Worm (Caenorhabditis elegans) whole organism, midembryonic: ENCODE results near the gene Y82E9BL.5.

Source experiments
- T22C8.4 ChIP-seq: fragments of 200-800 bp; sonication (Bioruptor generic); IDR thresholded peaks from 2 replicates; pipeline ENCODE4 v1.3.6; 2022; ENCODE audit warnings: missing genetic modification characterization, missing compliant biosample characterization
- cog-1 ChIP-seq: sonication (generic microtip); optimal IDR thresholded peaks from 2 replicates; lab custom pipeline; 2016; ENCODE audit warnings: missing genetic modification characterization, missing compliant biosample characterization
- flt-1 ChIP-seq: fragments of 200-800 bp; sonication (Bioruptor generic); IDR thresholded peaks from 2 replicates; pipeline ENCODE4 v1.3.6; 2022; ENCODE audit warnings: missing genetic modification characterization, missing compliant biosample characterization
- klf-2 ChIP-seq: fragments of 200-800 bp; sonication (Bioruptor generic); conservative IDR thresholded peaks from 2 replicates; pipeline ENCODE4 v1.3.6; 2022; ENCODE audit warnings: missing genetic modification reagents, missing genetic modification characterization, missing compliant biosample characterization
- med-1 ChIP-seq: sonication (generic microtip); optimal IDR thresholded peaks from 2 replicates; lab custom pipeline; 2017; ENCODE audit warnings: missing genetic modification characterization, mild to moderate bottlenecking, missing compliant biosample characterization, antibody characterized with exemption, missing genetic modification reagents; ENCODE audit not compliant: insufficient read depth
- ref-1 ChIP-seq: fragments of 200-800 bp; sonication (Bioruptor generic); conservative IDR thresholded peaks from 2 replicates; pipeline ENCODE4 v1.3.6; 2022; ENCODE audit warnings: missing genetic modification reagents, missing genetic modification characterization, missing compliant biosample characterization
- tab-1 ChIP-seq: fragments of 200-800 bp; sonication (Bioruptor generic); IDR thresholded peaks from 2 replicates; pipeline ENCODE4 v1.3.6; 2022; ENCODE audit warnings: missing genetic modification characterization, missing compliant biosample characterization
- ztf-23 ChIP-seq: fragments of 200-800 bp; sonication (Bioruptor generic); IDR thresholded peaks from 2 replicates; pipeline ENCODE4 v1.3.6; 2022; ENCODE audit warnings: missing genetic modification reagents, missing genetic modification characterization, missing compliant biosample characterization
- ztf-29 ChIP-seq: fragments of 200-800 bp; sonication (Bioruptor generic); IDR thresholded peaks from 2 replicates; pipeline ENCODE4 v1.3.6; 2022; ENCODE audit warnings: missing genetic modification reagents, missing genetic modification characterization, missing compliant biosample characterization

Gene Y82E9BL.5

ce11 chrIII:1324513-1324912 lies 22.9 kb downstream of the Y82E9BL.5 start, which contains the start of gene fbxa-14:
Gene fbxa-14 (minus strand): TSS chrIII:1324613.
- TF ChIP-seq ztf-29 (GFP tag; lab: Robert Waterston, UW) (no peak), tab-1 (no peak), med-1 (GFP tag; lab: Kevin White, UChicago) (no peak), ref-1 (GFP tag; lab: Robert Waterston, UW) (no peak), klf-2 (GFP tag; lab: Robert Waterston, UW) (no peak), ztf-23 (no peak), T22C8.4 (no peak)

- TF ChIP-seq klf-2 (GFP tag; lab: Robert Waterston, UW) (no peak), tab-1 (no peak), med-1 (GFP tag; lab: Kevin White, UChicago) (no peak), ztf-23 (no peak), T22C8.4 (no peak), ref-1 (GFP tag; lab: Robert Waterston, UW) (no peak), ztf-29 (GFP tag; lab: Robert Waterston, UW) (no peak), flt-1 (GFP tag; lab: Robert Waterston, UW) (no peak), cog-1 (tag; lab: Kevin White, UChicago) (no peak)
Measured at ce11 chrIII:1323555-1323954, 23.9 kb downstream of the Y82E9BL.5 start.

- TF ChIP-seq T22C8.4 (no peak), cog-1 (tag; lab: Kevin White, UChicago) (no peak), tab-1 (no peak), med-1 (GFP tag; lab: Kevin White, UChicago) (no peak), flt-1 (GFP tag; lab: Robert Waterston, UW) (no peak), ztf-23 (no peak), ref-1 (GFP tag; lab: Robert Waterston, UW) (no peak), ztf-29 (GFP tag; lab: Robert Waterston, UW) (no peak)
Measured at ce11 chrIII:1321561-1321960, 25.9 kb downstream of the Y82E9BL.5 start, which contains the start of gene fbxa-15. Gene fbxa-15 (minus strand): TSS chrIII:1321661.

ce11 chrIII:1315038-1315437 lies 32.4 kb downstream of the Y82E9BL.5 start, which contains the start of the genes fbxa-80 and fbxa-19:
Gene fbxa-80 (minus strand): TSS chrIII:1315210.
Gene fbxa-19 (plus strand): TSS chrIII:1315401.
- no peak for TF ChIP-seq T22C8.4
- no peak for TF ChIP-seq ref-1 (GFP tag; lab: Robert Waterston, UW)
- no peak for TF ChIP-seq ztf-23
- no peak for TF ChIP-seq tab-1
- TF ChIP-seq flt-1 (GFP tag; lab: Robert Waterston, UW) = no peak
- TF ChIP-seq ztf-29 (GFP tag; lab: Robert Waterston, UW) = no peak
- no peak for TF ChIP-seq med-1 (GFP tag; lab: Kevin White, UChicago)
- no peak for TF ChIP-seq cog-1 (tag; lab: Kevin White, UChicago)
- no peak for TF ChIP-seq klf-2 (GFP tag; lab: Robert Waterston, UW)

ce11 chrIII:1314283-1314682 lies 33.2 kb downstream of the Y82E9BL.5 start:
- no peak for TF ChIP-seq ztf-29 (GFP tag; lab: Robert Waterston, UW)

- TF ChIP-seq ref-1 (GFP tag; lab: Robert Waterston, UW) (no peak), med-1 (GFP tag; lab: Kevin White, UChicago) (no peak), tab-1 (no peak), cog-1 (tag; lab: Kevin White, UChicago) (no peak), ztf-23 (no peak), klf-2 (GFP tag; lab: Robert Waterston, UW) (no peak), ztf-29 (GFP tag; lab: Robert Waterston, UW) (no peak), T22C8.4 (no peak), flt-1 (GFP tag; lab: Robert Waterston, UW) (no peak)
Measured at ce11 chrIII:1311367-1311766, 36.1 kb downstream of the Y82E9BL.5 start.

ce11 chrIII:1308887-1309286 lies 38.6 kb downstream of the Y82E9BL.5 start, which contains the start of gene Y82E9BL.12:
Gene Y82E9BL.12 (plus strand): TSS chrIII:1309187.
- TF ChIP-seq cog-1 (tag; lab: Kevin White, UChicago) (no peak), T22C8.4 (no peak), ref-1 (GFP tag; lab: Robert Waterston, UW) (no peak), klf-2 (GFP tag; lab: Robert Waterston, UW) (no peak), ztf-29 (GFP tag; lab: Robert Waterston, UW) (no peak), flt-1 (GFP tag; lab: Robert Waterston, UW) (no peak), ztf-23 (no peak), med-1 (GFP tag; lab: Kevin White, UChicago) (no peak), tab-1 (no peak)

ce11 chrIII:1308209-1308608 lies 39.2 kb downstream of the Y82E9BL.5 start, which contains the start of gene fbxa-79:
Gene fbxa-79 (minus strand): TSS chrIII:1308294.
- TF ChIP-seq klf-2 (GFP tag; lab: Robert Waterston, UW) (no peak), T22C8.4 (no peak), flt-1 (GFP tag; lab: Robert Waterston, UW) (no peak), ref-1 (GFP tag; lab: Robert Waterston, UW) (no peak), ztf-23 (no peak), cog-1 (tag; lab: Kevin White, UChicago) (no peak), ztf-29 (GFP tag; lab: Robert Waterston, UW) (no peak), med-1 (GFP tag; lab: Kevin White, UChicago) (no peak), tab-1 (no peak)

ce11 chrIII:1307333-1307732 lies 40.1 kb downstream of the Y82E9BL.5 start:
- TF ChIP-seq flt-1 (GFP tag; lab: Robert Waterston, UW) = no peak
- no peak for TF ChIP-seq klf-2 (GFP tag; lab: Robert Waterston, UW)
- no peak for TF ChIP-seq ztf-29 (GFP tag; lab: Robert Waterston, UW)
- no peak for TF ChIP-seq tab-1
- TF ChIP-seq cog-1 (tag; lab: Kevin White, UChicago) = no peak
- no peak for TF ChIP-seq med-1 (GFP tag; lab: Kevin White, UChicago)
- no peak for TF ChIP-seq T22C8.4
- TF ChIP-seq ztf-23 = no peak
- TF ChIP-seq ref-1 (GFP tag; lab: Robert Waterston, UW) = no peak

ce11 chrIII:1303414-1303813 lies 44.0 kb downstream of the Y82E9BL.5 start, which contains the start of gene fbxa-75:
Gene fbxa-75 (plus strand): TSS chrIII:1303714.
- TF ChIP-seq klf-2 (GFP tag; lab: Robert Waterston, UW) = no peak
- no peak for TF ChIP-seq med-1 (GFP tag; lab: Kevin White, UChicago)
